Worm (Caenorhabditis elegans) whole organism, young adult: ENCODE measurements around the gene ZC155.2.

Experiments used
- C06A6.2 ChIP-seq: fragments of 200-800 bp; sonication (Bioruptor generic); conservative IDR thresholded peaks from 2 replicates; pipeline ENCODE4 v1.3.6; 2022; ENCODE audit warnings: missing genetic modification characterization, missing compliant biosample characterization
- F23B12.7 ChIP-seq: sonication (generic microtip); optimal IDR thresholded peaks from 2 replicates; lab custom pipeline; 2017; ENCODE audit warnings: missing genetic modification characterization, mild to moderate bottlenecking, missing compliant biosample characterization, antibody characterized with exemption, moderate library complexity; ENCODE audit not compliant: insufficient read depth
- F37B4.10 ChIP-seq: fragments of 200-800 bp; sonication (Bioruptor generic); IDR thresholded peaks from 2 replicates; pipeline ENCODE4 v1.3.6; 2022; ENCODE audit warnings: missing genetic modification characterization, missing compliant biosample characterization
- F57A8.1 ChIP-seq: fragments of 200-800 bp; sonication (Bioruptor generic); optimal IDR thresholded peaks from 2 replicates; lab custom pipeline; 2018; ENCODE audit warnings: mild to moderate bottlenecking, missing genetic modification characterization, moderate library complexity, missing compliant biosample characterization
- T07F8.4 ChIP-seq: sonication (generic microtip); optimal IDR thresholded peaks from 2 replicates; lab custom pipeline; 2016; ENCODE audit warnings: mild to moderate bottlenecking, missing genetic modification characterization, moderate library complexity, missing compliant biosample characterization
- Y53G8AR.9 ChIP-seq: fragments of 200-800 bp; sonication (Bioruptor generic); conservative IDR thresholded peaks from 2 replicates; pipeline ENCODE4 v1.3.6; 2022; ENCODE audit warnings: missing genetic modification reagents, missing genetic modification characterization, missing compliant biosample characterization
- Y56A3A.18 ChIP-seq: fragments of 200-800 bp; sonication (Bioruptor generic); IDR thresholded peaks from 2 replicates; pipeline ENCODE4 v1.3.6; 2022; ENCODE audit warnings: missing genetic modification reagents, missing genetic modification characterization, missing compliant biosample characterization
- Y79H2A.3 ChIP-seq: fragments of 200-800 bp; sonication (Bioruptor generic); conservative IDR thresholded peaks from 2 replicates; pipeline ENCODE4 v1.3.6; 2022; ENCODE audit warnings: missing genetic modification reagents, missing genetic modification characterization, missing compliant biosample characterization
- ZK185.1 ChIP-seq: sonication (generic microtip); optimal IDR thresholded peaks from 2 replicates; lab custom pipeline; 2016; ENCODE audit warnings: mild to moderate bottlenecking, missing genetic modification characterization, missing compliant biosample characterization; ENCODE audit not compliant: poor library complexity, severe bottlenecking
- ama-1 ChIP-seq, 3 experiments: fragments of 150-350 bp in 1 of 3; sonication (generic microtip) in 2 of 3; optimal IDR thresholded peaks; 2 replicates each; lab custom pipeline; 2014 to 2018; ENCODE audit warnings: missing biosample characterization in 2 of 3, missing genetic modification characterization in 2 of 3, missing genetic modification reagents in 2 of 3
- atf-7 ChIP-seq: sonication (generic microtip); optimal IDR thresholded peaks from 2 replicates; lab custom pipeline; 2017; ENCODE audit warnings: mild to moderate bottlenecking, missing genetic modification characterization, missing compliant biosample characterization
- athp-1 ChIP-seq: sonication (generic microtip); optimal IDR thresholded peaks from 2 replicates; lab custom pipeline; 2017; ENCODE audit warnings: mild to moderate bottlenecking, missing genetic modification characterization, missing compliant biosample characterization
- attf-3 ChIP-seq: fragments of 200-800 bp; sonication (Bioruptor generic); conservative IDR thresholded peaks from 2 replicates; pipeline ENCODE4 v1.3.6; 2022; ENCODE audit warnings: missing genetic modification reagents, missing genetic modification characterization, missing compliant biosample characterization
- attf-5 ChIP-seq: fragments of 200-800 bp; sonication (Bioruptor generic); optimal IDR thresholded peaks from 2 replicates; lab custom pipeline; 2018; ENCODE audit warnings: mild to moderate bottlenecking, missing genetic modification characterization, missing compliant biosample characterization
- bed-2 ChIP-seq: fragments of 200-800 bp; sonication (Bioruptor generic); IDR thresholded peaks from 2 replicates; pipeline ENCODE4 v1.3.6; 2022; ENCODE audit warnings: missing genetic modification reagents, missing genetic modification characterization, missing compliant biosample characterization
- ceh-27 ChIP-seq: fragments of 200-800 bp; sonication (Bioruptor generic); optimal IDR thresholded peaks from 2 replicates; lab custom pipeline; 2018; ENCODE audit warnings: mild to moderate bottlenecking, missing genetic modification characterization, moderate library complexity, missing compliant biosample characterization
- chd-7 ChIP-seq: sonication (generic microtip); optimal IDR thresholded peaks from 2 replicates; lab custom pipeline; 2016; ENCODE audit warnings: mild to moderate bottlenecking, missing genetic modification characterization, moderate library complexity, missing compliant biosample characterization
- dox-1 ChIP-seq: fragments of 200-800 bp; sonication (Bioruptor generic); IDR thresholded peaks from 2 replicates; pipeline ENCODE4 v1.3.6; 2022; ENCODE audit warnings: missing genetic modification reagents, missing genetic modification characterization, missing compliant biosample characterization
- efl-1 ChIP-seq: fragments of 150-350 bp; optimal IDR thresholded peaks from 2 replicates; lab custom pipeline; 2014; ENCODE audit warnings: missing biosample characterization, missing genetic modification reagents, missing genetic modification characterization
- egl-18 ChIP-seq: fragments of 200-800 bp; sonication (Bioruptor generic); IDR thresholded peaks from 2 replicates; pipeline ENCODE4 v1.3.6; 2022; ENCODE audit warnings: missing genetic modification reagents, missing genetic modification characterization, missing compliant biosample characterization
- ekl-4 ChIP-seq: fragments of 200-800 bp; sonication (Bioruptor generic); IDR thresholded peaks from 2 replicates; pipeline ENCODE4 v1.3.6; 2022; ENCODE audit warnings: missing genetic modification reagents, missing genetic modification characterization, missing compliant biosample characterization
- gei-17 ChIP-seq: fragments of 200-800 bp; sonication (Bioruptor generic); optimal IDR thresholded peaks from 2 replicates; lab custom pipeline; 2018; ENCODE audit warnings: mild to moderate bottlenecking, missing genetic modification characterization, missing compliant biosample characterization
- him-1 ChIP-seq: sonication (generic microtip); optimal IDR thresholded peaks from 2 replicates; lab custom pipeline; 2016; ENCODE audit warnings: missing genotype, missing genetic modification reagents, missing genetic modification characterization, missing compliant biosample characterization
- hlh-26 ChIP-seq: fragments of 200-800 bp; sonication (Bioruptor generic); conservative IDR thresholded peaks from 2 replicates; pipeline ENCODE4 v1.3.6; 2022; ENCODE audit warnings: missing genetic modification reagents, missing genetic modification characterization, missing compliant biosample characterization
- hmg-20 ChIP-seq: fragments of 200-800 bp; sonication (Bioruptor generic); IDR thresholded peaks from 2 replicates; pipeline ENCODE4 v1.3.6; 2022; ENCODE audit warnings: missing genetic modification reagents, missing genetic modification characterization, missing compliant biosample characterization
- hsf-1 ChIP-seq: fragments of 200-800 bp; sonication (Bioruptor generic); IDR thresholded peaks from 2 replicates; pipeline ENCODE4 v1.3.6; 2022; ENCODE audit warnings: missing genetic modification reagents, missing genetic modification characterization, missing compliant biosample characterization
- let-607 ChIP-seq, 2 experiments: fragments of 200-800 bp in 1 of 2; sonication (Bioruptor generic) in 1 of 2; sonication (generic microtip) in 1 of 2; optimal IDR thresholded peaks; 2 replicates each; lab custom pipeline; 2016 to 2018; ENCODE audit warnings: mild to moderate bottlenecking in 2 of 2, missing compliant biosample characterization in 2 of 2, missing genetic modification characterization in 2 of 2, moderate library complexity in 2 of 2, missing genotype in 1 of 2
- lin-35 ChIP-seq, 3 experiments: fragments of 150-350 bp in 2 of 3; sonication (generic microtip) in 1 of 3; optimal IDR thresholded peaks; 2 replicates each; lab custom pipeline; 2014 to 2018; ENCODE audit warnings: missing biosample characterization in 3 of 3, missing genetic modification characterization in 3 of 3, missing genetic modification reagents in 3 of 3
- lin-40 ChIP-seq: sonication (generic microtip); optimal IDR thresholded peaks from 2 replicates; lab custom pipeline; 2016; ENCODE audit warnings: missing genetic modification characterization, mild to moderate bottlenecking, missing compliant biosample characterization, missing genotype, missing genetic modification reagents
- madf-10 ChIP-seq: sonication (generic microtip); optimal IDR thresholded peaks from 2 replicates; lab custom pipeline; 2016; ENCODE audit warnings: mild to moderate bottlenecking, missing genetic modification characterization, missing compliant biosample characterization
- madf-6 ChIP-seq: fragments of 200-800 bp; sonication (Bioruptor generic); IDR thresholded peaks from 2 replicates; pipeline ENCODE4 v1.3.6; 2022; ENCODE audit warnings: missing genetic modification reagents, missing genetic modification characterization, missing compliant biosample characterization
- madf-8 ChIP-seq: fragments of 200-800 bp; sonication (Bioruptor generic); conservative IDR thresholded peaks from 2 replicates; pipeline ENCODE4 v1.3.6; 2022; ENCODE audit warnings: missing genetic modification reagents, missing genetic modification characterization, missing compliant biosample characterization
- mcd-1 ChIP-seq: fragments of 200-800 bp; sonication (Bioruptor generic); IDR thresholded peaks from 2 replicates; pipeline ENCODE4 v1.3.6; 2022; ENCODE audit warnings: missing genetic modification reagents, missing genetic modification characterization, missing compliant biosample characterization
- mxl-1 ChIP-seq: sonication (generic microtip); optimal IDR thresholded peaks from 2 replicates; lab custom pipeline; 2016; ENCODE audit warnings: missing genetic modification characterization, missing compliant biosample characterization
- nfya-1 ChIP-seq: sonication (generic microtip); optimal IDR thresholded peaks from 2 replicates; lab custom pipeline; 2017; ENCODE audit warnings: antibody characterized with exemption, missing compliant biosample characterization, missing genetic modification characterization, borderline replicate concordance; ENCODE audit not compliant: insufficient read depth
- nfya-2 ChIP-seq: fragments of 200-800 bp; sonication (Bioruptor generic); IDR thresholded peaks from 2 replicates; pipeline ENCODE4 v1.3.6; 2022; ENCODE audit warnings: missing genetic modification reagents, missing genetic modification characterization, missing compliant biosample characterization
- nfyb-1 ChIP-seq: fragments of 200-800 bp; sonication (Bioruptor generic); IDR thresholded peaks from 2 replicates; pipeline ENCODE4 v1.3.6; 2022; ENCODE audit warnings: missing genetic modification reagents, missing genetic modification characterization, missing compliant biosample characterization
- nhr-179 ChIP-seq: sonication (generic microtip); optimal IDR thresholded peaks from 2 replicates; lab custom pipeline; 2016; ENCODE audit warnings: mild to moderate bottlenecking, missing genetic modification characterization, missing compliant biosample characterization
- nhr-80 ChIP-seq: sonication (generic microtip); optimal IDR thresholded peaks from 2 replicates; lab custom pipeline; 2016; ENCODE audit warnings: missing genetic modification characterization, missing compliant biosample characterization
- nhr-90 ChIP-seq: sonication (generic microtip); optimal IDR thresholded peaks from 2 replicates; lab custom pipeline; 2016; ENCODE audit warnings: missing genotype, mild to moderate bottlenecking, missing genetic modification characterization, missing compliant biosample characterization
- rec-8 ChIP-seq, 2 experiments: sonication (generic microtip); optimal IDR thresholded peaks; 2 replicates each; lab custom pipeline; 2016; ENCODE audit warnings: mild to moderate bottlenecking in 2 of 2, missing genetic modification characterization in 2 of 2, missing genetic modification reagents in 2 of 2, missing genotype in 2 of 2, missing biosample characterization in 1 of 2, missing compliant biosample characterization in 1 of 2, moderate library complexity in 1 of 2
- repo-1 ChIP-seq: sonication (generic microtip); optimal IDR thresholded peaks from 2 replicates; lab custom pipeline; 2017; ENCODE audit warnings: mild to moderate bottlenecking, missing genetic modification characterization, missing compliant biosample characterization
- sptf-2 ChIP-seq: fragments of 200-800 bp; sonication (Bioruptor generic); optimal IDR thresholded peaks from 2 replicates; lab custom pipeline; 2018; ENCODE audit warnings: mild to moderate bottlenecking, missing genetic modification characterization, missing compliant biosample characterization
- tbp1 ChIP-seq: fragments of 200-800 bp; sonication (Bioruptor generic); optimal IDR thresholded peaks from 2 replicates; lab custom pipeline; 2018; ENCODE audit warnings: mild to moderate bottlenecking, missing genetic modification characterization, missing compliant biosample characterization
- tlf-1 ChIP-seq: fragments of 200-800 bp; sonication (Bioruptor generic); optimal IDR thresholded peaks from 2 replicates; lab custom pipeline; 2018; ENCODE audit warnings: mild to moderate bottlenecking, missing genetic modification characterization, missing compliant biosample characterization
- xnd-1 ChIP-seq: sonication (generic microtip); optimal IDR thresholded peaks from 2 replicates; lab custom pipeline; 2016; ENCODE audit warnings: missing genotype, missing genetic modification reagents, missing genetic modification characterization, missing compliant biosample characterization

Gene ZC155.2

ce11 chrIII:5196298-5197045 lies 22.3 kb upstream of the ZC155.2 start:
- TF ChIP-seq athp-1 (peak; percentile 58), hmg-20 (GFP tag; lab: Robert Waterston, UW) (no peak), gei-17 (GFP tag; lab: Kevin White, UChicago) (peak; percentile 11), egl-18 (no peak), attf-5 (GFP tag; lab: Kevin White, UChicago) (peak; percentile 40), F23B12.7 (tag; lab: Kevin White, UChicago) (peak; percentile 18), T07F8.4 (tag; lab: Kevin White, UChicago) (no peak), him-1 (tag; lab: Kevin White, UChicago) (peak; percentile 99), nfya-2 (GFP tag; lab: Robert Waterston, UW) (no peak), madf-8 (GFP tag; lab: Robert Waterston, UW) (no peak; the same call in 1 of the 2 replicates), tlf-1 (GFP tag; lab: Kevin White, UChicago) (peak; percentile 69), ama-1 (optimal IDR thresholded peaks at IDR 0.05; lab: Kevin White, UChicago) (no peak), ama-1 (GFP tag; optimal IDR thresholded peaks at IDR 0.05; lab: Kevin White, UChicago) (peak in 1 of 2 experiments; percentile 4), attf-3 (GFP tag; lab: Robert Waterston, UW) (no peak), madf-10 (tag; lab: Kevin White, UChicago) (peak; percentile 63), tbp1 (GFP tag; lab: Kevin White, UChicago) (peak; percentile 8), nhr-80 (tag; lab: Kevin White, UChicago) (peak; percentile 42), F57A8.1 (no peak), chd-7 (peak; percentile 61), efl-1 (GFP tag; lab: Kevin White, UChicago) (no peak), ekl-4 (GFP tag; lab: Robert Waterston, UW) (peak; percentile 56; the same call in 1 of the 2 replicates), xnd-1 (tag; lab: Kevin White, UChicago) (no peak), hsf-1 (no peak), lin-40 (peak; percentile 50), Y53G8AR.9 (GFP tag; lab: Robert Waterston, UW) (peak; percentile 77), let-607 (tag; optimal IDR thresholded peaks at IDR 0.05; lab: Kevin White, UChicago) (peak in 1 of 2 experiments; percentile 20), mcd-1 (GFP tag; lab: Robert Waterston, UW) (peak; percentile 75), sptf-2 (GFP tag; lab: Kevin White, UChicago) (no peak), dox-1 (GFP tag; lab: Robert Waterston, UW) (peak; percentile 27; the same call in 1 of the 2 replicates), madf-6 (no peak), nfya-1 (tag; lab: Kevin White, UChicago) (no peak), atf-7 (tag; lab: Kevin White, UChicago) (peak; percentile 73), F37B4.10 (GFP tag; lab: Robert Waterston, UW) (no peak), ceh-27 (peak; percentile 25), nhr-90 (tag; lab: Kevin White, UChicago) (peak; percentile 87), nfyb-1 (GFP tag; lab: Robert Waterston, UW) (peak; percentile 83), bed-2 (GFP tag; lab: Robert Waterston, UW) (no peak), mxl-1 (tag; lab: Kevin White, UChicago) (no peak), Y79H2A.3 (GFP tag; lab: Robert Waterston, UW) (no peak; the same call in 1 of the 2 replicates), nhr-179 (tag; lab: Kevin White, UChicago) (no peak), Y56A3A.18 (peak; percentile 56; the same call in 1 of the 2 replicates), ZK185.1 (tag; lab: Kevin White, UChicago) (peak; percentile 45), rec-8 (tag; optimal IDR thresholded peaks at IDR 0.05; lab: Kevin White, UChicago) (no peak), hlh-26 (GFP tag; lab: Robert Waterston, UW) (no peak), C06A6.2 (GFP tag; lab: Robert Waterston, UW) (no peak; the same call in 1 of the 2 replicates), repo-1 (tag; lab: Kevin White, UChicago) (peak; percentile 91), lin-35 (GFP tag; optimal IDR thresholded peaks at IDR 0.05; lab: Kevin White, UChicago) (no peak)
